Worm (Caenorhabditis elegans): Measurements from ENCODE around the gene inx-5.

Gene inx-5

ce11 chrX:8286164-8286563 lies 16.0 kb downstream of the inx-5 start:
- TF ChIP-seq madf-9 (GFP tag; conservative IDR thresholded peaks at IDR 0.05), result no peak
- TF ChIP-seq hmg-1.1 (GFP tag; IDR thresholded peaks at IDR 0.05), result no peak
- TF ChIP-seq ZK546.5 (tag; optimal IDR thresholded peaks at IDR 0.05), result no peak
- TF ChIP-seq zip-2 (tag; optimal IDR thresholded peaks at IDR 0.05), result no peak
- no peak for TF ChIP-seq F10B5.3 (tag; optimal IDR thresholded peaks at IDR 0.05)
- TF ChIP-seq Y48G9A.11 (GFP tag; IDR thresholded peaks at IDR 0.05), result no peak
- TF ChIP-seq lin-29 (GFP tag; IDR thresholded peaks at IDR 0.05), result no peak
- no peak for TF ChIP-seq attf-4 (tag; optimal IDR thresholded peaks at IDR 0.05)
- no peak for TF ChIP-seq F26F4.8 (GFP tag; conservative IDR thresholded peaks at IDR 0.05)
- no peak for TF ChIP-seq Y75B8A.6 (GFP tag; IDR thresholded peaks at IDR 0.05)
- no peak for TF ChIP-seq nhr-25 (tag; optimal IDR thresholded peaks at IDR 0.05; ENCODE audit: borderline replicate concordance, insufficient read depth)
- TF ChIP-seq madf-5 (GFP tag; IDR thresholded peaks at IDR 0.05), result no peak
- no peak for TF ChIP-seq ceh-28 (tag; optimal IDR thresholded peaks at IDR 0.05)
- TF ChIP-seq ceh-44 (GFP tag; IDR thresholded peaks at IDR 0.05), result no peak
- TF ChIP-seq nhr-77 (tag; optimal IDR thresholded peaks at IDR 0.05), result no peak
- TF ChIP-seq zip-11 (GFP tag; IDR thresholded peaks at IDR 0.05), result no peak

ce11 chrX:8285169-8285796 lies 16.9 kb downstream of the inx-5 start, which contains the start of the genes fis-2 and F13B9.2:
TSS of gene fis-2 (minus strand) at chrX:8285219.
TSS of gene F13B9.2 (plus strand) at chrX:8285683.
- TF ChIP-seq unc-130 (GFP tag; optimal IDR thresholded peaks at IDR 0.05) (no peak), nhr-102 (tag; optimal IDR thresholded peaks at IDR 0.05) (no peak), nhr-77 (tag; optimal IDR thresholded peaks at IDR 0.05) (no peak), F26F4.8 (GFP tag; conservative IDR thresholded peaks at IDR 0.05) (no peak), ama-1 (optimal IDR thresholded peaks at IDR 0.05) (no peak), lir-3 (tag; optimal IDR thresholded peaks at IDR 0.05) (no peak), lin-15B (tag; optimal IDR thresholded peaks at IDR 0.05) (no peak), cey-2 (tag; optimal IDR thresholded peaks at IDR 0.05; ENCODE audit: borderline replicate concordance, insufficient read depth) (no peak), T26A8.4 (GFP tag; IDR thresholded peaks at IDR 0.05) (no peak), mep-1 (tag; optimal IDR thresholded peaks at IDR 0.05) (no peak), pqm-1 (tag; optimal IDR thresholded peaks at IDR 0.05) (no peak), hmg-1.1 (GFP tag; IDR thresholded peaks at IDR 0.05) (no peak), T20F7.1 (GFP tag; optimal IDR thresholded peaks at IDR 0.05) (no peak), F44E2.7 (GFP tag; IDR thresholded peaks at IDR 0.05) (no peak), lin-29 (GFP tag; IDR thresholded peaks at IDR 0.05) (no peak), ceh-82 (tag; optimal IDR thresholded peaks at IDR 0.05) (no peak), zip-2 (tag; optimal IDR thresholded peaks at IDR 0.05) (no peak), zip-11 (GFP tag; IDR thresholded peaks at IDR 0.05) (no peak)

- TF ChIP-seq aha-1 (tag), result peak; percentile 94
- peak in 1 of 2 experiments; percentile 25 for TF ChIP-seq unc-62 (GFP tag; optimal IDR thresholded peaks at IDR 0.05 in 1 of 2)
- TF ChIP-seq unc-62 (tag; optimal IDR thresholded peaks at IDR 0.05), result no peak
- no peak for TF ChIP-seq mdt-29 (GFP tag; IDR thresholded peaks at IDR 0.05)
Observed at ce11 chrX:8284003-8284402, 18.2 kb downstream of the inx-5 start.

- TF ChIP-seq Y5F2A.4 (GFP tag; optimal IDR thresholded peaks at IDR 0.05) (no peak), mdt-29 (GFP tag; IDR thresholded peaks at IDR 0.05) (no peak), aha-1 (tag) (peak; percentile 59), madf-5 (GFP tag; IDR thresholded peaks at IDR 0.05) (no peak), daf-16 (GFP tag; optimal IDR thresholded peaks at IDR 0.05) (peak in 1 of 2 experiments; percentile 92), daf-16 (tag; optimal IDR thresholded peaks at IDR 0.05) (no peak)
Observed at ce11 chrX:8276984-8277383, 25.2 kb downstream of the inx-5 start.
